Worm (Caenorhabditis elegans): ENCODE results near the gene F55C10.5.

DNA sequence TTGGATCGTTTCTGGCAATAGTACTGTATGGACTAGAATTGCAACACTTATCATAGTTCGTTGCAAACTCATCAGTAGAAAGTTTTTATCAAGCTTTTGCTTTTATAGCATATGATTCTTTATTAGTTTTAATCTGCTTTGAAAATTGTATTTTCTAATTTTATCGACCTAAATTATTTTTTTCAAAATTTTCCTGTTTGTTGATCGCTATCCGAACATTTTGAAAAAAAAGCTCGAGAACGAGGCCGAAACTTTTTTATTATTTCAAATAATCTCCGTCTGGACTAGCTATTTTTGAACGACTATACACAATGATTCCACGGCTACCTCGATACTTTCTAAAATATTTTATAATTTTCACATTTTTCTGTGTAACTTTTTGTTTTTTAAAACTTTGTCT, 3.5 kb downstream of the F55C10.5 start, which contains the start of gene F55C10.4:
- TF ChIP-seq bed-2 (GFP tag; IDR thresholded peaks at IDR 0.05) (no peak), F49E8.2 (tag; optimal IDR thresholded peaks at IDR 0.05; ENCODE audit: insufficient read depth) (no peak)

All from whole organism, young adult.